Worm (Caenorhabditis elegans): ENCODE results near the gene sta-2.
A peak's percentile ranks its signal among the peaks of the same experiment; 100 is the strongest.

The sta-2 gene

ce11 chrV:9753554-9753953, 12.5 kb downstream of the sta-2 start:
- TF ChIP-seq gmeb-1 (tag; optimal IDR thresholded peaks at IDR 0.05) (no peak), ztf-11 (tag; optimal IDR thresholded peaks at IDR 0.05) (no peak), lin-13 (GFP tag; optimal IDR thresholded peaks at IDR 0.05) (no peak), lsy-2 (tag; optimal IDR thresholded peaks at IDR 0.05) (no peak), ZK546.5 (tag; optimal IDR thresholded peaks at IDR 0.05) (no peak), nhr-77 (tag; optimal IDR thresholded peaks at IDR 0.05) (no peak)

ce11 chrV:9754459-9754858, 13.5 kb downstream of the sta-2 start, which contains the start of gene F58E6.5:
Gene F58E6.5, minus strand, starts transcription at chrV:9754559.
- TF ChIP-seq sma-3 (GFP tag; optimal IDR thresholded peaks at IDR 0.05) (no peak), elt-1 (tag; optimal IDR thresholded peaks at IDR 0.05) (no peak), nhr-77 (tag; optimal IDR thresholded peaks at IDR 0.05) (no peak), sem-4 (tag; optimal IDR thresholded peaks at IDR 0.05) (no peak), alr-1 (tag; optimal IDR thresholded peaks at IDR 0.05) (no peak), skn-1 (tag; optimal IDR thresholded peaks at IDR 0.05) (no peak), mbf-1 (tag; optimal IDR thresholded peaks at IDR 0.05) (no peak), crh-2 (tag; optimal IDR thresholded peaks at IDR 0.05) (no peak), ceh-82 (tag; optimal IDR thresholded peaks at IDR 0.05) (no peak), egl-27 (tag; optimal IDR thresholded peaks at IDR 0.05) (no peak), nhr-129 (tag; optimal IDR thresholded peaks at IDR 0.05) (no peak), lin-13 (GFP tag; optimal IDR thresholded peaks at IDR 0.05) (no peak), unc-39 (tag; optimal IDR thresholded peaks at IDR 0.05) (no peak), nhr-23 (tag; optimal IDR thresholded peaks at IDR 0.05) (no peak), ztf-4 (tag; optimal IDR thresholded peaks at IDR 0.05) (no peak), ztf-1 (GFP tag; conservative IDR thresholded peaks at IDR 0.05) (no peak), ZK546.5 (tag; optimal IDR thresholded peaks at IDR 0.05) (no peak), lsy-2 (tag; optimal IDR thresholded peaks at IDR 0.05) (no peak)

ce11 chrV:9755725-9756124, 14.7 kb downstream of the sta-2 start, which contains the start of gene F58E6.8:
Gene F58E6.8, minus strand, starts transcription at chrV:9755825.
- no peak for TF ChIP-seq mbf-1 (tag; optimal IDR thresholded peaks at IDR 0.05)
- no peak for TF ChIP-seq ztf-11 (tag; optimal IDR thresholded peaks at IDR 0.05)
- TF ChIP-seq sma-9 (GFP tag; optimal IDR thresholded peaks at IDR 0.05) = no peak
- TF ChIP-seq sma-9 (tag; optimal IDR thresholded peaks at IDR 0.05) = no peak
- no peak for TF ChIP-seq zag-1 (tag; optimal IDR thresholded peaks at IDR 0.05)
- TF ChIP-seq nhr-25 (tag; optimal IDR thresholded peaks at IDR 0.05) = no peak
- no peak for TF ChIP-seq lin-11 (tag; optimal IDR thresholded peaks at IDR 0.05)

- peak; percentile 9 for TF ChIP-seq lin-13 (GFP tag; optimal IDR thresholded peaks at IDR 0.05)
- no peak for TF ChIP-seq unc-39 (tag; optimal IDR thresholded peaks at IDR 0.05)
- peak; percentile 81 for TF ChIP-seq fos-1 (tag; optimal IDR thresholded peaks at IDR 0.05)
- TF ChIP-seq skn-1 (tag; optimal IDR thresholded peaks at IDR 0.05) = no peak
- TF ChIP-seq ceh-82 (tag; optimal IDR thresholded peaks at IDR 0.05) = no peak
- TF ChIP-seq mbf-1 (tag; optimal IDR thresholded peaks at IDR 0.05) = no peak
- TF ChIP-seq ztf-1 (GFP tag; conservative IDR thresholded peaks at IDR 0.05) = no peak
- TF ChIP-seq ceh-16 (tag; optimal IDR thresholded peaks at IDR 0.05) = no peak
- peak; percentile 34 for TF ChIP-seq nhr-129 (tag; optimal IDR thresholded peaks at IDR 0.05)
- TF ChIP-seq snpc-4 (tag; optimal IDR thresholded peaks at IDR 0.05) = no peak
- TF ChIP-seq Y55F3AM.14 (GFP tag; optimal IDR thresholded peaks at IDR 0.05) = no peak
- peak; percentile 59 for TF ChIP-seq sma-9 (GFP tag; optimal IDR thresholded peaks at IDR 0.05)
- no peak for TF ChIP-seq sma-9 (tag; optimal IDR thresholded peaks at IDR 0.05)
- peak; percentile 50 for TF ChIP-seq crh-2 (tag; optimal IDR thresholded peaks at IDR 0.05)
These were observed 15.2 kb downstream of the sta-2 start, which contains the start of gene hrg-3 for ce11 chrV:9756242-9756641. Gene hrg-3, plus strand, starts transcription at chrV:9756468.

ce11 chrV:9757884-9758283, 16.9 kb downstream of the sta-2 start, which contains the start of gene F58E6.11:
Gene F58E6.11, minus strand, starts transcription at chrV:9757984.
- TF ChIP-seq nhr-6 (tag; optimal IDR thresholded peaks at IDR 0.05) (no peak), nhr-12 (tag; optimal IDR thresholded peaks at IDR 0.05) (no peak), lsy-2 (tag; optimal IDR thresholded peaks at IDR 0.05) (no peak), unc-39 (tag; optimal IDR thresholded peaks at IDR 0.05) (no peak), lin-13 (GFP tag; optimal IDR thresholded peaks at IDR 0.05) (no peak), R02D3.7 (tag; optimal IDR thresholded peaks at IDR 0.05) (no peak), sma-3 (GFP tag; optimal IDR thresholded peaks at IDR 0.05) (no peak), mdl-1 (tag; optimal IDR thresholded peaks at IDR 0.05) (no peak), nhr-237 (tag; optimal IDR thresholded peaks at IDR 0.05) (no peak), ztf-4 (tag; optimal IDR thresholded peaks at IDR 0.05) (no peak), nhr-129 (tag; optimal IDR thresholded peaks at IDR 0.05) (no peak), nhr-25 (tag; optimal IDR thresholded peaks at IDR 0.05) (no peak), nhr-10 (tag; optimal IDR thresholded peaks at IDR 0.05) (no peak), elt-1 (tag; optimal IDR thresholded peaks at IDR 0.05) (no peak), ama-1 (optimal IDR thresholded peaks at IDR 0.05) (no peak), sem-4 (tag; optimal IDR thresholded peaks at IDR 0.05) (no peak)
